Worm (Caenorhabditis elegans) whole organism, midembryonic: ENCODE measurements around the gene nas-1.

Experiments
- T22C8.4 ChIP-seq: fragments of 200-800 bp; sonication (Bioruptor generic); IDR thresholded peaks from 2 replicates; pipeline ENCODE4 v1.3.6; 2022; ENCODE audit warnings: missing genetic modification characterization, missing compliant biosample characterization
- cog-1 ChIP-seq: sonication (generic microtip); optimal IDR thresholded peaks from 2 replicates; lab custom pipeline; 2016; ENCODE audit warnings: missing genetic modification characterization, missing compliant biosample characterization
- flt-1 ChIP-seq: fragments of 200-800 bp; sonication (Bioruptor generic); IDR thresholded peaks from 2 replicates; pipeline ENCODE4 v1.3.6; 2022; ENCODE audit warnings: missing genetic modification characterization, missing compliant biosample characterization
- klf-2 ChIP-seq: fragments of 200-800 bp; sonication (Bioruptor generic); conservative IDR thresholded peaks from 2 replicates; pipeline ENCODE4 v1.3.6; 2022; ENCODE audit warnings: missing genetic modification reagents, missing genetic modification characterization, missing compliant biosample characterization
- med-1 ChIP-seq: sonication (generic microtip); optimal IDR thresholded peaks from 2 replicates; lab custom pipeline; 2017; ENCODE audit warnings: missing genetic modification characterization, mild to moderate bottlenecking, missing compliant biosample characterization, antibody characterized with exemption, missing genetic modification reagents; ENCODE audit not compliant: insufficient read depth
- ref-1 ChIP-seq: fragments of 200-800 bp; sonication (Bioruptor generic); conservative IDR thresholded peaks from 2 replicates; pipeline ENCODE4 v1.3.6; 2022; ENCODE audit warnings: missing genetic modification reagents, missing genetic modification characterization, missing compliant biosample characterization
- tab-1 ChIP-seq: fragments of 200-800 bp; sonication (Bioruptor generic); IDR thresholded peaks from 2 replicates; pipeline ENCODE4 v1.3.6; 2022; ENCODE audit warnings: missing genetic modification characterization, missing compliant biosample characterization
- ztf-23 ChIP-seq: fragments of 200-800 bp; sonication (Bioruptor generic); IDR thresholded peaks from 2 replicates; pipeline ENCODE4 v1.3.6; 2022; ENCODE audit warnings: missing genetic modification reagents, missing genetic modification characterization, missing compliant biosample characterization
- ztf-29 ChIP-seq: fragments of 200-800 bp; sonication (Bioruptor generic); IDR thresholded peaks from 2 replicates; pipeline ENCODE4 v1.3.6; 2022; ENCODE audit warnings: missing genetic modification reagents, missing genetic modification characterization, missing compliant biosample characterization

nas-1 gene

DNA sequence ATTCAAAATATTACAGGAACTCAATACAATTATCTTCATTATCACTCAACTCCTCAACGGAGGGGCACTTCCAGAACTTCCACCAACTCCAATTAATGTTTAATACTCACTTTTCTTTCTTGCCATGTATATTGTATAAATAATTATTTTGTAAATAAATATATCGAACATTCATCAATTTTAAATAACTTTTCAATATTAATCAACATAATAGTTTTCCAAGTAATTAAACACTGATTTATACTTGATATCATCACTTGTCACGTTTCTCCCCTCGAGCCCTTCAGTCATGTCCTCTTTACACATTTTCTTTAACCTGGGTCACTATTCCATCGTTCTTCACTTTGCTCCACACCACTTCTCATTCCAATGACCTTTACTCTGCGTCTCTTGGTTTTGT is 2.7 kb upstream of the nas-1 start, which contains the start of gene mig-18:
Gene mig-18 (plus strand): TSS at position 301 of the 400 bp plus-strand sequence.
- TF ChIP-seq cog-1 (tag; lab: Kevin White, UChicago), result no peak
- no peak for TF ChIP-seq ztf-23 (GFP tag; lab: Robert Waterston, UW)
- no peak for TF ChIP-seq T22C8.4 (GFP tag; lab: Robert Waterston, UW)
- no peak for TF ChIP-seq ztf-29 (GFP tag; lab: Robert Waterston, UW)
- TF ChIP-seq flt-1 (GFP tag; lab: Robert Waterston, UW), result no peak
- no peak for TF ChIP-seq ref-1

DNA sequence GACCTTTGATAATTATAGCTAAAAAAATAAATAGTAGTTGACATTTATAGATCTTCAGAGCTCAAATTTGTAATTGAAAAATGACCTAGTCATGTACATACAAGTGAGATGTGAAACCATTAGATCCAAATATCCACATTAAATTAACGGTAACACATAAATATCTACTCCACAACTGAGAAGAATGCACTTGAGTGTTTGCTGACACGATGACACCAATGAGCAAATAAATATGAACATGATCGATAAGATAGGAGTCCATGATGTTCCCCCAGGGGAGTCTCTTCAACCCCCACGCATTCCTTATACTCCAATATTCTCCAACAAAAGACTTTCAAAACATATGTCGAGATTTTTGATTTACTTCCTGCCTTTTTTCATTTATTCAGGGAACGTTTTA is 1.2 kb upstream of the nas-1 start, which contains the start of gene ttr-52:
Gene ttr-52 (plus strand): TSS at position 301 of the 400 bp plus-strand sequence.
- no peak for TF ChIP-seq klf-2 (GFP tag; lab: Robert Waterston, UW)
- no peak for TF ChIP-seq flt-1 (GFP tag; lab: Robert Waterston, UW)
- TF ChIP-seq cog-1 (tag; lab: Kevin White, UChicago), result no peak

DNA sequence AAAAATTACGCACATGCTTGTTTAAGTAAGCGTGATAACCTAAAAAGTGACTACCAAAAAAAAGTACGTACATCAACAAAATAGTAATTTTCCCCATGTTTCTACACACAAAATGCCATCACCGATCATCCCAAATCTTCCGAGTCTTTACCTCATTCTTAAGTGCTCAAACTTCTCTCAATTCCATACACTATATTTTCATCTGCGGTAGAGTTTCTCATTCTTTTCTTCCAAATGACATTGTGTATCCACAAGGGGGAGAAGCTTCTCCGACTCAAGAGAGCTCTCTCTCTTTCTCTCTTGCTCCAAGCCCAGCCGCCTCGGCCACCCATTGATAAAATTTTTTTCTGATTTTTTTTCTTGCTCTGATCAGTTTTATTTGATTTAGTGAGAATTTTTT is 3.9 kb downstream of the nas-1 start, which contains the start of gene myo-6:
Gene myo-6 (plus strand): TSS at position 301 of the 400 bp plus-strand sequence.
- no peak for TF ChIP-seq T22C8.4 (GFP tag; lab: Robert Waterston, UW)
- TF ChIP-seq cog-1 (tag; lab: Kevin White, UChicago), result no peak
- no peak for TF ChIP-seq flt-1 (GFP tag; lab: Robert Waterston, UW)

DNA sequence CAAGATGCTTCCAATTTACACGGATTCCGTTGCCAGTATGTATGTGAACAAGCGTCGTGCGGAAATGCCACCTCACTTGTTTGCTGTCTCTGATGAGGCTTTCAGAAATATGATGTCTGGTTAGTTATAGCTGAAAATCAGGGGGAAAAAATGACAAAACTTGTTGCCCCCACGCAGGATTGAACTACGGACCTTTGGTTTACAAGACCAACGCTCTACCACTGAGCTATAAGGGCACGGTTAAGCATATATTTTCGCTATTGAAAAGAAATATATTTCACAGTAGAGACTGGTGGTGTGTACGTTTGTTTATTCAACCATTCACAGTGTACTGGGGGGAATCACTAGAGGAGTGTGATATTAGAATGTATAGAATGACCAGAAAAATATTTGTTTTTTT is 5.6 kb downstream of the nas-1 start:
- TF ChIP-seq tab-1 (GFP tag; lab: Robert Waterston, UW) (no peak), ztf-23 (GFP tag; lab: Robert Waterston, UW) (no peak)

DNA sequence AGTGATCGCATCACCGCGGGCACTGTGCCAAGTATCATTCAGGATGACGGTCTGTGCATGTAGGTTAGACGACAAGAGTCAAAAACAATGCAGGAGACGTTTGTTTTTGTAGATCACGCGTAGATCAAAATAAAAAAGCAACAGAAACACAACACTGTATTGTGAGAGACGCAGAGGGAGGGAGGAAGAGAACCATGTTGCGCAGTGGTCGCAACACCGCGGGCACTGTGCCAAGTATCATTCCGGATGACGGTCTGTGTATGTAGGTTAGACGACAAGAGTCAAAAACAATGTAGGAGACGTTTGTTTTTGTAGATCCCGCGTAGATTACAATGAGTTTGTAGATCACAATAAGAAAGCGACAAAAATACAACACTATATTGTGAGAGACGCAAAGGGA is 13.4 kb downstream of the nas-1 start:
- TF ChIP-seq ztf-23 (GFP tag; lab: Robert Waterston, UW) (no peak), ztf-29 (GFP tag; lab: Robert Waterston, UW) (no peak), med-1 (no peak), tab-1 (GFP tag; lab: Robert Waterston, UW) (no peak), T22C8.4 (GFP tag; lab: Robert Waterston, UW) (no peak), klf-2 (GFP tag; lab: Robert Waterston, UW) (no peak), flt-1 (GFP tag; lab: Robert Waterston, UW) (no peak), cog-1 (tag; lab: Kevin White, UChicago) (no peak), ref-1 (no peak)

DNA sequence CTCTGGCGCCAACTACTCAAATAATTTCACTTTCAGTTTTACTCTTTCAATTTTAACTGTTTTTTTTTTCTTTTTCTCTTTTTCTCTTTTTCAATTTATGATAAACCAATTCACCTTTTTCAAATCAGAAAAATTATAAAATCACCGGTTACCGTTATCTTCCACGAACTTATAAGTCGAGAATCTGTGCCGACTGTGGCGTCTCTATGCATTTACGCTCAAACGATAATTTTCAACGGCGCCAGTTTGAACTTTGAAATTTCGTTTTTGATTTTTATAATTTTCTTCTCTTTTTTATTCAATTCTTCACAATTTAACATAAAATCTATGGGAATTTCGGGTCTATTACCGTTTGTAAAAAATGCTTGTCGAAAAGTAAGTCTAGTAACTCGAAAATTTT is 17.8 kb downstream of the nas-1 start, which contains the start of gene exo-1:
Gene exo-1 (plus strand): TSS at position 101 of the 400 bp plus-strand sequence.
- TF ChIP-seq cog-1 (tag; lab: Kevin White, UChicago), result no peak
- TF ChIP-seq klf-2 (GFP tag; lab: Robert Waterston, UW), result no peak
- no peak for TF ChIP-seq ztf-23 (GFP tag; lab: Robert Waterston, UW)
- no peak for TF ChIP-seq ref-1
- no peak for TF ChIP-seq flt-1 (GFP tag; lab: Robert Waterston, UW)
- TF ChIP-seq T22C8.4 (GFP tag; lab: Robert Waterston, UW), result no peak
- TF ChIP-seq med-1, result no peak

DNA sequence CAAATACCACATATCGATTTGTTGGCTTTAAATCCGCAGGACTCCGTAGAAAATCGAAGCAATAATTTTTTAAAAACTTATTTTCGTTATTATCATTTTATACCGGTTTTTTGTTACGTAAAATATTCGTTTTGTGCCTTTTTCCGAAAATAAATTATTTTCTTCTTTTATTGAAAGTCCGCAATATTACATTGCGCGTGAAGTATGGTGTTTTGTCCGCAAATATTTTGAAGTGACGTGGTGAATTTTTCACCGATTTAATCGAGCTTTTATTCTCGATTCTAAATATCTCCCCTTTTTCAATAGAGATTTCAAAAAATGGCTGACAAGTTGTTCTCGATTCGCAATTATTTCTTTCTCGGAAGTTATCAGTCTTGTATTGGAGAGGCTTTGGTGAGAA is 20.4 kb downstream of the nas-1 start, which contains the start of gene cope-1:
Gene cope-1 (plus strand): TSS at position 229 of the 400 bp plus-strand sequence.
- TF ChIP-seq ztf-23 (GFP tag; lab: Robert Waterston, UW) (no peak), ref-1 (no peak), flt-1 (GFP tag; lab: Robert Waterston, UW) (no peak), tab-1 (GFP tag; lab: Robert Waterston, UW) (no peak), klf-2 (GFP tag; lab: Robert Waterston, UW) (no peak), med-1 (no peak), cog-1 (tag; lab: Kevin White, UChicago) (no peak)

DNA sequence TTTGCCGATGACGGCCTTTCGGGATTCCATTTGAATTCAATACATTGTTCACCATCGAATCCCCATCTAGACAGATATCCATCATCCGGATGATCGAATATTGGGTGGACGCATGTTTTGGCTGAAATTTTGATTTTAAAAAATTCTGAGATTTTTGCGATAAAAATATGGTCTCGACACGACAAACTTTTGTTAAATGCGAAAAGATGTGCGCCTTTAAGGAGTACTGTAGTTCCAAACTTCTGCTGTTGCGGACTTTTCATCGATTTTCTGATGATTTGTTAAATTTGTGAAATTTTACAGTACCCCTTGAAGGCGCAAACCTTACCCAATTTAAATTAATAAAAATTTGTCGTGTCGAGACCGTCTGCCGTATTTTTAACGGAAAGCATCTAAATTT is 22.2 kb downstream of the nas-1 start:
- no peak for TF ChIP-seq ref-1
- TF ChIP-seq flt-1 (GFP tag; lab: Robert Waterston, UW), result no peak
- TF ChIP-seq klf-2 (GFP tag; lab: Robert Waterston, UW), result no peak
- no peak for TF ChIP-seq ztf-29 (GFP tag; lab: Robert Waterston, UW)
- TF ChIP-seq T22C8.4 (GFP tag; lab: Robert Waterston, UW), result no peak
- TF ChIP-seq tab-1 (GFP tag; lab: Robert Waterston, UW), result no peak
- no peak for TF ChIP-seq cog-1 (tag; lab: Kevin White, UChicago)
- TF ChIP-seq med-1, result no peak
- no peak for TF ChIP-seq ztf-23 (GFP tag; lab: Robert Waterston, UW)

DNA sequence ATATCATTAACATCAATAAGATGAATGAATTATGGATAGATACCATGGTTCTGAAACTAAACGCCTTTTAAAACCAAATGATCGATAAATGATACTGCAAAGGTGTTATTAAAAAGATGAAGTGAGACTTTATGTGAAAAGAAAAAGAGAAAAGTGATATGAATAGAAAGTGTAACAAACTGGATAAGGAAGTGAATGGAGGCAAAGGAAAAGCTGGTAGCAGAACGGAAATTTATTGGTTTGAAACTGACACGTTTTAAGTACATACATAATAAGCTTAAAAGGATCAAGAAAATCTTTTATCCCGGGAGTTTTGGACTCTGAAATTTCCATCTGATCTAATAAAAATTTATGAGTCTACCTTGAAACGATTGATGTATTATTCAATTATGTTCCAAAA is 24.1 kb downstream of the nas-1 start, which contains the start of gene bli-5:
Gene bli-5 (minus strand): TSS at position 101 of the 400 bp plus-strand sequence.
- no peak for TF ChIP-seq cog-1 (tag; lab: Kevin White, UChicago)
- no peak for TF ChIP-seq klf-2 (GFP tag; lab: Robert Waterston, UW)
- TF ChIP-seq flt-1 (GFP tag; lab: Robert Waterston, UW), result no peak
- no peak for TF ChIP-seq T22C8.4 (GFP tag; lab: Robert Waterston, UW)
- TF ChIP-seq med-1, result no peak
- no peak for TF ChIP-seq tab-1 (GFP tag; lab: Robert Waterston, UW)
- TF ChIP-seq ztf-29 (GFP tag; lab: Robert Waterston, UW), result no peak

DNA sequence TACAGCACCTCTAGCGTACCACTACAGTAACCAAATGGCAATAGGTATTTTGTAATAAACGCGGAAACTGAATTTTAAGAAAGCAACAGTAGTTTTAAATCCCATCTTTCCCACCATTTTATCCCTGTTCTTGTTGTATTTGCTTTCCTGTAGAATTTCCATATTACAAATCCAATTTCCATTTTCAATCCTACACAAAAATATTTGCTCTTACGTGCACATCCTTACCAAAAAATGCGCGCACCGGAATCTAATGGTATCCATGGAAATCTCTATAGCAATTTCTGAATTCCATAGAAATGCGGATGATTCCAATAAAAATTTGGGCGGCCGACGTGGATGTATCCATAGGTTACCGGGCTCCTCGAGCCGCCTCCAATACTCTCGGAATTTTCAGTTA is 24.6 kb downstream of the nas-1 start, which contains the start of gene trf-1:
Gene trf-1 (plus strand): TSS at position 301 of the 400 bp plus-strand sequence.
- no peak for TF ChIP-seq flt-1 (GFP tag; lab: Robert Waterston, UW)
- no peak for TF ChIP-seq T22C8.4 (GFP tag; lab: Robert Waterston, UW)
- TF ChIP-seq med-1, result no peak
- no peak for TF ChIP-seq ztf-29 (GFP tag; lab: Robert Waterston, UW)
- no peak for TF ChIP-seq cog-1 (tag; lab: Kevin White, UChicago)
- no peak for TF ChIP-seq tab-1 (GFP tag; lab: Robert Waterston, UW)
- TF ChIP-seq ref-1, result no peak
- no peak for TF ChIP-seq klf-2 (GFP tag; lab: Robert Waterston, UW)
- no peak for TF ChIP-seq ztf-23 (GFP tag; lab: Robert Waterston, UW)
